Worm (Caenorhabditis elegans) whole organism, young adult: ENCODE measurements around the gene T23B7.3.

Experiments used
- D2030.7 ChIP-seq: fragments of 200-800 bp; sonication (Bioruptor generic); IDR thresholded peaks from 2 replicates; pipeline ENCODE4 v1.3.6; 2022; ENCODE audit warnings: missing genetic modification reagents, missing genetic modification characterization, missing compliant biosample characterization
- F23B12.7 ChIP-seq: sonication (generic microtip); optimal IDR thresholded peaks from 2 replicates; lab custom pipeline; 2017; ENCODE audit warnings: missing genetic modification characterization, mild to moderate bottlenecking, missing compliant biosample characterization, antibody characterized with exemption, moderate library complexity; ENCODE audit not compliant: insufficient read depth
- F33H1.4 ChIP-seq: fragments of 200-800 bp; sonication (Bioruptor generic); IDR thresholded peaks from 2 replicates; pipeline ENCODE4 v1.3.6; 2022; ENCODE audit warnings: missing genetic modification reagents, missing genetic modification characterization, missing compliant biosample characterization
- F52B5.7 ChIP-seq: sonication (generic microtip); optimal IDR thresholded peaks from 2 replicates; lab custom pipeline; 2016; ENCODE audit warnings: mild to moderate bottlenecking, missing genetic modification characterization, missing compliant biosample characterization
- F57A8.1 ChIP-seq: fragments of 200-800 bp; sonication (Bioruptor generic); optimal IDR thresholded peaks from 2 replicates; lab custom pipeline; 2018; ENCODE audit warnings: mild to moderate bottlenecking, missing genetic modification characterization, moderate library complexity, missing compliant biosample characterization
- K12H6.12 ChIP-seq: fragments of 200-800 bp; sonication (Bioruptor generic); optimal IDR thresholded peaks from 2 replicates; lab custom pipeline; 2018; ENCODE audit warnings: mild to moderate bottlenecking, missing genetic modification characterization, missing compliant biosample characterization
- Y53G8AR.9 ChIP-seq: fragments of 200-800 bp; sonication (Bioruptor generic); conservative IDR thresholded peaks from 2 replicates; pipeline ENCODE4 v1.3.6; 2022; ENCODE audit warnings: missing genetic modification reagents, missing genetic modification characterization, missing compliant biosample characterization
- akir-1 ChIP-seq: fragments of 200-800 bp; sonication (Bioruptor generic); optimal IDR thresholded peaks from 2 replicates; lab custom pipeline; 2018; ENCODE audit warnings: mild to moderate bottlenecking, missing genetic modification characterization, moderate library complexity, missing compliant biosample characterization
- aptf-2 ChIP-seq: fragments of 200-800 bp; sonication (Bioruptor generic); conservative IDR thresholded peaks from 2 replicates; pipeline ENCODE4 v1.3.6; 2022; ENCODE audit warnings: missing genetic modification reagents, missing genetic modification characterization, missing compliant biosample characterization
- atf-7 ChIP-seq: sonication (generic microtip); optimal IDR thresholded peaks from 2 replicates; lab custom pipeline; 2017; ENCODE audit warnings: mild to moderate bottlenecking, missing genetic modification characterization, missing compliant biosample characterization
- cebp-1 ChIP-seq, 2 experiments: fragments of 200-800 bp in 1 of 2; sonication (Bioruptor generic) in 1 of 2; sonication (generic microtip) in 1 of 2; IDR thresholded peaks in 1 of 2; optimal IDR thresholded peaks in 1 of 2; 2 replicates each; pipeline versions ENCODE4 v1.3.6 to Lab custom; 2017 to 2022; ENCODE audit warnings: missing compliant biosample characterization in 2 of 2, missing genetic modification characterization in 2 of 2, mild to moderate bottlenecking in 1 of 2, missing genetic modification reagents in 1 of 2, moderate library complexity in 1 of 2
- cebp-2 ChIP-seq: fragments of 200-800 bp; sonication (Bioruptor generic); IDR thresholded peaks from 2 replicates; pipeline ENCODE4 v1.3.6; 2022; ENCODE audit warnings: missing genetic modification characterization, missing compliant biosample characterization
- ceh-27 ChIP-seq: fragments of 200-800 bp; sonication (Bioruptor generic); optimal IDR thresholded peaks from 2 replicates; lab custom pipeline; 2018; ENCODE audit warnings: mild to moderate bottlenecking, missing genetic modification characterization, moderate library complexity, missing compliant biosample characterization
- ceh-40 ChIP-seq: fragments of 200-800 bp; sonication (Bioruptor generic); IDR thresholded peaks from 2 replicates; pipeline ENCODE4 v1.3.6; 2022; ENCODE audit warnings: missing genetic modification characterization, missing compliant biosample characterization
- die-1 ChIP-seq: sonication (generic microtip); optimal IDR thresholded peaks from 2 replicates; lab custom pipeline; 2016; ENCODE audit warnings: missing genotype, mild to moderate bottlenecking, missing genetic modification characterization, missing compliant biosample characterization
- egrh-3 ChIP-seq: fragments of 200-800 bp; sonication (Bioruptor generic); IDR thresholded peaks from 2 replicates; pipeline ENCODE4 v1.3.6; 2022; ENCODE audit warnings: missing genetic modification reagents, missing genetic modification characterization, missing compliant biosample characterization
- ekl-4 ChIP-seq: fragments of 200-800 bp; sonication (Bioruptor generic); IDR thresholded peaks from 2 replicates; pipeline ENCODE4 v1.3.6; 2022; ENCODE audit warnings: missing genetic modification reagents, missing genetic modification characterization, missing compliant biosample characterization
- fkh-3 ChIP-seq: sonication (generic microtip); optimal IDR thresholded peaks from 2 replicates; lab custom pipeline; 2016; ENCODE audit warnings: mild to moderate bottlenecking, missing genetic modification characterization, missing compliant biosample characterization
- gei-17 ChIP-seq: fragments of 200-800 bp; sonication (Bioruptor generic); optimal IDR thresholded peaks from 2 replicates; lab custom pipeline; 2018; ENCODE audit warnings: mild to moderate bottlenecking, missing genetic modification characterization, missing compliant biosample characterization
- him-1 ChIP-seq: sonication (generic microtip); optimal IDR thresholded peaks from 2 replicates; lab custom pipeline; 2016; ENCODE audit warnings: missing genotype, missing genetic modification reagents, missing genetic modification characterization, missing compliant biosample characterization
- hmg-1.2 ChIP-seq: fragments of 200-800 bp; sonication (Bioruptor generic); IDR thresholded peaks from 2 replicates; pipeline ENCODE4 v1.3.6; 2022; ENCODE audit warnings: missing genetic modification reagents, missing genetic modification characterization, missing compliant biosample characterization
- let-607 ChIP-seq, 2 experiments: fragments of 200-800 bp in 1 of 2; sonication (Bioruptor generic) in 1 of 2; sonication (generic microtip) in 1 of 2; optimal IDR thresholded peaks; 2 replicates each; lab custom pipeline; 2016 to 2018; ENCODE audit warnings: mild to moderate bottlenecking in 2 of 2, missing compliant biosample characterization in 2 of 2, missing genetic modification characterization in 2 of 2, moderate library complexity in 2 of 2, missing genotype in 1 of 2
- madf-6 ChIP-seq: fragments of 200-800 bp; sonication (Bioruptor generic); IDR thresholded peaks from 2 replicates; pipeline ENCODE4 v1.3.6; 2022; ENCODE audit warnings: missing genetic modification reagents, missing genetic modification characterization, missing compliant biosample characterization
- mcd-1 ChIP-seq: fragments of 200-800 bp; sonication (Bioruptor generic); IDR thresholded peaks from 2 replicates; pipeline ENCODE4 v1.3.6; 2022; ENCODE audit warnings: missing genetic modification reagents, missing genetic modification characterization, missing compliant biosample characterization
- mel-28 ChIP-seq: sonication (generic microtip); optimal IDR thresholded peaks from 2 replicates; lab custom pipeline; 2016; ENCODE audit warnings: borderline replicate concordance, mild to moderate bottlenecking, missing genetic modification characterization, missing compliant biosample characterization
- mxl-1 ChIP-seq: sonication (generic microtip); optimal IDR thresholded peaks from 2 replicates; lab custom pipeline; 2016; ENCODE audit warnings: missing genetic modification characterization, missing compliant biosample characterization
- nfyb-1 ChIP-seq: fragments of 200-800 bp; sonication (Bioruptor generic); IDR thresholded peaks from 2 replicates; pipeline ENCODE4 v1.3.6; 2022; ENCODE audit warnings: missing genetic modification reagents, missing genetic modification characterization, missing compliant biosample characterization
- nhr-90 ChIP-seq: sonication (generic microtip); optimal IDR thresholded peaks from 2 replicates; lab custom pipeline; 2016; ENCODE audit warnings: missing genotype, mild to moderate bottlenecking, missing genetic modification characterization, missing compliant biosample characterization
- repo-1 ChIP-seq: sonication (generic microtip); optimal IDR thresholded peaks from 2 replicates; lab custom pipeline; 2017; ENCODE audit warnings: mild to moderate bottlenecking, missing genetic modification characterization, missing compliant biosample characterization
- tbp1 ChIP-seq: fragments of 200-800 bp; sonication (Bioruptor generic); optimal IDR thresholded peaks from 2 replicates; lab custom pipeline; 2018; ENCODE audit warnings: mild to moderate bottlenecking, missing genetic modification characterization, missing compliant biosample characterization
- tlf-1 ChIP-seq: fragments of 200-800 bp; sonication (Bioruptor generic); optimal IDR thresholded peaks from 2 replicates; lab custom pipeline; 2018; ENCODE audit warnings: mild to moderate bottlenecking, missing genetic modification characterization, missing compliant biosample characterization
- unc-62 ChIP-seq: fragments of 150-350 bp; optimal IDR thresholded peaks from 2 replicates; lab custom pipeline; 2014; ENCODE audit warnings: missing biosample characterization, missing genetic modification reagents, missing genetic modification characterization
- xnd-1 ChIP-seq: sonication (generic microtip); optimal IDR thresholded peaks from 2 replicates; lab custom pipeline; 2016; ENCODE audit warnings: missing genotype, missing genetic modification reagents, missing genetic modification characterization, missing compliant biosample characterization
- ztf-18 ChIP-seq: sonication (generic microtip); optimal IDR thresholded peaks from 2 replicates; lab custom pipeline; 2016; ENCODE audit warnings: missing genotype, mild to moderate bottlenecking, missing genetic modification characterization, missing compliant biosample characterization
- ztf-22 ChIP-seq: fragments of 200-800 bp; sonication (Bioruptor generic); optimal IDR thresholded peaks from 2 replicates; lab custom pipeline; 2018; ENCODE audit warnings: mild to moderate bottlenecking, missing genetic modification characterization, moderate library complexity, missing compliant biosample characterization
- ztf-28 ChIP-seq: fragments of 200-800 bp; sonication (Bioruptor generic); IDR thresholded peaks from 2 replicates; pipeline ENCODE4 v1.3.6; 2022; ENCODE audit warnings: missing genetic modification reagents, missing genetic modification characterization, missing compliant biosample characterization

Gene T23B7.3

DNA sequence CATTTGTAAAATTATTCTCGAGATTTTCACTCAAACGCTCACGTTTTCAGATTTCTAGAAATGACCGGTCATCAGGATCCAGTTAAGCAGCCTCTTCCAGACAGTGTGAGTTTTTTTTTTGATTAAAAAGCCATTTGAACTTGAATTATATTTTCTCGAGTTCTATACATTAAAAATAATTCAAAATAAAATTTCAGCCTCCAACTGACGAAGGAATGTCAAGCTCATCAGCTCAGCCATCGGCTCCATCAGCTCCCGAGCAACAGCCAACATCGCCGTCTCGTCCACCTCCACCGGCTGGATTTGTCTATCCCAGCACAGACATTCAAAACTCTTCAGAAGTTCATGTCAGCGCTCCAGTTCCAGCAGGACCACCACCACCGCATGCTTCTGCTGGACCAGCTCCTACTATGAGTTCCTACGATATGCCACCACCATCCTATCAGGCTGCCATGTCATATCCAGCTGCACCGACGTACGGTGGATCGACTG is 7.9 kb downstream of the T23B7.3 start, which contains the start of gene F11G11.5 (continued):
- TF ChIP-seq mel-28 (tag; lab: Kevin White, UChicago), result no peak
- TF ChIP-seq egrh-3, result peak; percentile 26; the same call in 1 of the 2 replicates
- TF ChIP-seq ztf-22 (GFP tag; lab: Kevin White, UChicago), result no peak
- TF ChIP-seq die-1 (tag; lab: Kevin White, UChicago), result no peak
- TF ChIP-seq fkh-3 (tag; lab: Kevin White, UChicago), result peak; percentile 40
- TF ChIP-seq ekl-4 (GFP tag; lab: Robert Waterston, UW), result peak; percentile 35; the same call in 1 of the 2 replicates
- TF ChIP-seq ztf-28, result 0 out of 2 replicates have a peak, but pooled peaks have one; percentile 16
- TF ChIP-seq nfyb-1 (GFP tag; lab: Robert Waterston, UW), result peak; percentile 75; the same call in 1 of the 2 replicates
- TF ChIP-seq F52B5.7 (tag; lab: Kevin White, UChicago), result no peak
- TF ChIP-seq madf-6 (GFP tag; lab: Robert Waterston, UW), result 0 out of 2 replicates have a peak, but pooled peaks have one; percentile 22
- no peak for TF ChIP-seq gei-17
- TF ChIP-seq ceh-27 (GFP tag; lab: Kevin White, UChicago), result no peak
- no peak for TF ChIP-seq F23B12.7
- TF ChIP-seq repo-1 (tag; lab: Kevin White, UChicago), result peak; percentile 32
- TF ChIP-seq aptf-2 (GFP tag; lab: Robert Waterston, UW), result no peak
- TF ChIP-seq D2030.7, result no peak
- TF ChIP-seq mcd-1, result peak; percentile 41; the same call in 1 of the 2 replicates
- peak; percentile 8 for TF ChIP-seq atf-7 (tag; lab: Kevin White, UChicago)
- TF ChIP-seq akir-1 (GFP tag; lab: Kevin White, UChicago), result no peak
- peak in 1 of 2 experiments; percentile 21 for TF ChIP-seq let-607 (tag; optimal IDR thresholded peaks at IDR 0.05; lab: Kevin White, UChicago)
- TF ChIP-seq hmg-1.2 (GFP tag; lab: Robert Waterston, UW), result 0 out of 2 replicates have a peak, but pooled peaks have one; percentile 13

DNA sequence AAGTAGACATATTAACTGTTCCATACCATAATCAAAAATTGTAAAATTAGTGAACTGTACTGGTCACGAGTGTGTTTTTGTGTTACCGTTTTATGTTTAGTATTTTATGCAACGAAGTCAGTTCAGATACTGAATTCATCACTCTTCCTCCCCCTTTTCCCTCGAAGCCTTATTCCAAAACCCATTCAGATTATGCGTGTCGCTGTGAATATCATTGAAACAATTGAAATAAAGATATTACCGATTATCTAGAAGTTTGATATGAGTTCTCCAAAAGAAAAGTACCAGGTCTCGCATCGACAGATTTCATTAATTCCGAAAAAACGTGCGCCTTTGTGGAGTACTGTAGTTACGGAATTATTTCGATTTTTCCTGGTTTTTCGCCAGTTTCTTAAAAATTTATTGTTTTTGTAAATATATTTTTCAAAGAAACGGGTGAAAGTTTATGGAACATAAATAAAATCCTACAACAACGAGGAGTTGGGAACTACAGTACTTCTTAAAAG is 9.0 kb downstream of the T23B7.3 start:
- TF ChIP-seq ceh-40 (GFP tag; lab: Robert Waterston, UW) (no peak), unc-62 (GFP tag; lab: Kevin White, UChicago) (no peak), cebp-2 (GFP tag; lab: Robert Waterston, UW) (no peak), him-1 (tag; lab: Kevin White, UChicago) (no peak), cebp-1 (GFP tag; IDR thresholded peaks at IDR 0.05; lab: Robert Waterston, UW) (no peak), cebp-1 (tag; optimal IDR thresholded peaks at IDR 0.05; lab: Kevin White, UChicago) (peak; percentile 52), tbp1 (no peak), F33H1.4 (no peak), Y53G8AR.9 (GFP tag; lab: Robert Waterston, UW) (0 out of 2 replicates have a peak, but pooled peaks have one; percentile 14), tlf-1 (GFP tag; lab: Kevin White, UChicago) (no peak), nhr-90 (tag; lab: Kevin White, UChicago) (no peak), K12H6.12 (tag; lab: Kevin White, UChicago) (no peak), mxl-1 (no peak), ztf-18 (tag; lab: Kevin White, UChicago) (peak; percentile 20), F57A8.1 (no peak), xnd-1 (no peak)
